Fruit fly (Drosophila melanogaster) whole organism, embryonic: ENCODE results near the gene zye.

ENCODE experiments used
- ATbp ChIP-seq: fragments of 200-800 bp; sonication (Bioruptor generic); optimal IDR thresholded peaks from 2 replicates; lab custom pipeline; 2017; ENCODE audit warnings: missing biosample characterization, mild to moderate bottlenecking, missing genetic modification characterization, missing genetic modification reagents
- Awh ChIP-seq: fragments of 200-800 bp; sonication (Bioruptor generic); IDR thresholded peaks from 2 replicates; pipeline ENCODE4, ENCODE4 v1.3.6; 2022; ENCODE audit warnings: missing biosample characterization, missing genetic modification characterization
- CG10209 ChIP-seq: fragments of 200-800 bp; sonication (Bioruptor generic); optimal IDR thresholded peaks from 3 replicates; lab custom pipeline; 2017; ENCODE audit warnings: missing biosample characterization, mild to moderate bottlenecking, missing genetic modification characterization, missing genetic modification reagents
- CG1024 ChIP-seq: fragments of 200-800 bp; sonication (Bioruptor generic); IDR thresholded peaks from 2 replicates; pipeline ENCODE4 v1.3.6; 2022; ENCODE audit warnings: missing biosample characterization, missing genetic modification characterization
- CG10979 ChIP-seq: fragments of 200-800 bp; sonication (Bioruptor generic); optimal IDR thresholded peaks from 2 replicates; lab custom pipeline; 2018; ENCODE audit warnings: missing biosample characterization, mild to moderate bottlenecking, missing genetic modification characterization, moderate library complexity
- CG11504 ChIP-seq: fragments of 200-800 bp; sonication (Bioruptor generic); optimal IDR thresholded peaks from 3 replicates; lab custom pipeline; 2019; ENCODE audit warnings: missing biosample characterization, mild to moderate bottlenecking, missing genetic modification characterization, moderate library complexity
- CG12299 ChIP-seq: fragments of 200-800 bp; sonication (Bioruptor generic); optimal IDR thresholded peaks from 2 replicates; lab custom pipeline; 2018; ENCODE audit warnings: missing biosample characterization, mild to moderate bottlenecking, missing genetic modification characterization
- CG14710 ChIP-seq: fragments of 200-800 bp; sonication (Bioruptor generic); optimal IDR thresholded peaks from 3 replicates; lab custom pipeline; 2019; ENCODE audit warnings: missing biosample characterization, mild to moderate bottlenecking, missing genetic modification characterization, moderate library complexity
- CG17385 ChIP-seq: fragments of 200-800 bp; sonication (Bioruptor generic); optimal IDR thresholded peaks from 3 replicates; lab custom pipeline; 2018; ENCODE audit warnings: missing biosample characterization, mild to moderate bottlenecking, missing genetic modification characterization
- CG2116 ChIP-seq: fragments of 200-800 bp; sonication (Bioruptor generic); optimal IDR thresholded peaks from 3 replicates; lab custom pipeline; 2018; ENCODE audit warnings: missing biosample characterization, mild to moderate bottlenecking, missing genetic modification characterization
- CG2875 ChIP-seq: fragments of 200-800 bp; sonication (Bioruptor generic); optimal IDR thresholded peaks from 2 replicates; lab custom pipeline; 2017; ENCODE audit warnings: missing biosample characterization, mild to moderate bottlenecking, missing genetic modification characterization, missing genetic modification reagents
- CG34422 ChIP-seq: fragments of 200-800 bp; sonication (Bioruptor generic); IDR thresholded peaks from 3 replicates; pipeline ENCODE4 v1.3.6; 2022; ENCODE audit warnings: missing biosample characterization, missing genetic modification characterization
- CG4328 ChIP-seq: fragments of 200-800 bp; sonication (Bioruptor generic); optimal IDR thresholded peaks from 3 replicates; lab custom pipeline; 2017; ENCODE audit warnings: missing biosample characterization, missing genetic modification reagents, missing genetic modification characterization
- CG4404 ChIP-seq: fragments of 200-800 bp; sonication (Bioruptor generic); IDR thresholded peaks from 2 replicates; pipeline ENCODE4 v1.3.6; 2022; ENCODE audit warnings: missing biosample characterization, missing genetic modification characterization
- CG4730 ChIP-seq: fragments of 200-800 bp; sonication (Bioruptor generic); IDR thresholded peaks from 2 replicates; pipeline ENCODE4 v1.3.6; 2022; ENCODE audit warnings: missing biosample characterization, missing genetic modification characterization
- CG6854 ChIP-seq: fragments of 200-800 bp; sonication (Bioruptor generic); optimal IDR thresholded peaks from 3 replicates; lab custom pipeline; 2017; ENCODE audit warnings: missing biosample characterization, mild to moderate bottlenecking, missing genetic modification characterization
- CG8478 ChIP-seq: fragments of >200 bp; optimal IDR thresholded peaks from 2 replicates; lab custom pipeline; 2018
- D19B ChIP-seq: fragments of 200-800 bp; sonication (Bioruptor generic); optimal IDR thresholded peaks from 2 replicates; lab custom pipeline; 2017; ENCODE audit warnings: missing biosample characterization, mild to moderate bottlenecking, missing genetic modification characterization
- Dad ChIP-seq: fragments of 200-800 bp; sonication (Bioruptor generic); optimal IDR thresholded peaks from 3 replicates; lab custom pipeline; 2016; ENCODE audit warnings: missing biosample characterization, missing genetic modification characterization
- E2f2 ChIP-seq: fragments of 200-800 bp; sonication (Bioruptor generic); IDR thresholded peaks from 2 replicates; pipeline ENCODE4 v1.3.6; 2022; ENCODE audit warnings: missing biosample characterization, missing genetic modification characterization
- Hr39 ChIP-seq: fragments of >200 bp; optimal IDR thresholded peaks from 2 replicates; lab custom pipeline; 2017
- Jarid2 ChIP-seq: fragments of 200-800 bp; sonication (Bioruptor generic); optimal IDR thresholded peaks from 3 replicates; lab custom pipeline; 2017; ENCODE audit warnings: mild to moderate bottlenecking, missing biosample characterization, missing genetic modification reagents, missing genetic modification characterization
- Kr ChIP-seq: fragments of 200-800 bp; sonication (Bioruptor generic); optimal IDR thresholded peaks from 2 replicates; lab custom pipeline; 2017; ENCODE audit warnings: missing biosample characterization, mild to moderate bottlenecking, missing genetic modification characterization
- NC2α ChIP-seq: fragments of 200-800 bp; sonication (Bioruptor generic); optimal IDR thresholded peaks from 2 replicates; lab custom pipeline; 2016; ENCODE audit warnings: missing biosample characterization, missing genetic modification characterization
- NFAT ChIP-seq: fragments of 200-800 bp; sonication (Bioruptor generic); IDR thresholded peaks from 2 replicates; pipeline ENCODE4 v1.3.6; 2022; ENCODE audit warnings: missing biosample characterization, missing genetic modification characterization
- Nf-YB ChIP-seq: fragments of 200-800 bp; sonication (Bioruptor generic); optimal IDR thresholded peaks from 3 replicates; lab custom pipeline; 2019; ENCODE audit warnings: missing biosample characterization, mild to moderate bottlenecking, missing genetic modification characterization, moderate library complexity
- Oli ChIP-seq: fragments of 200-800 bp; sonication (Bioruptor generic); optimal IDR thresholded peaks from 2 replicates; lab custom pipeline; 2018; ENCODE audit warnings: missing biosample characterization, mild to moderate bottlenecking, missing genetic modification characterization, moderate library complexity
- Vsx1 ChIP-seq: fragments of 200-800 bp; sonication (Bioruptor generic); optimal IDR thresholded peaks from 2 replicates; lab custom pipeline; 2017; ENCODE audit warnings: missing biosample characterization, mild to moderate bottlenecking, missing genetic modification characterization, missing genetic modification reagents
- btn ChIP-seq: fragments of 200-800 bp; sonication (Bioruptor generic); optimal IDR thresholded peaks from 2 replicates; lab custom pipeline; 2016; ENCODE audit warnings: missing biosample characterization, missing genetic modification characterization
- cg ChIP-seq: fragments of 200-800 bp; sonication (Bioruptor generic); optimal IDR thresholded peaks from 3 replicates; lab custom pipeline; 2019; ENCODE audit warnings: missing biosample characterization, mild to moderate bottlenecking, missing genetic modification characterization, moderate library complexity
- da ChIP-seq: fragments of 200-800 bp; sonication (Bioruptor generic); optimal IDR thresholded peaks from 2 replicates; lab custom pipeline; 2016; ENCODE audit warnings: missing biosample characterization, missing genetic modification characterization
- dmrt11E ChIP-seq: fragments of 200-800 bp; sonication (Bioruptor generic); optimal IDR thresholded peaks from 3 replicates; lab custom pipeline; 2018; ENCODE audit warnings: missing biosample characterization, mild to moderate bottlenecking, missing genetic modification characterization, moderate library complexity
- gt ChIP-seq: fragments of 200-800 bp; sonication (Bioruptor generic); IDR thresholded peaks from 2 replicates; pipeline ENCODE4 v1.3.6; 2022; ENCODE audit warnings: missing biosample characterization, missing genetic modification characterization
- h ChIP-seq: fragments of >200 bp; optimal IDR thresholded peaks from 2 replicates; lab custom pipeline; 2017
- ind ChIP-seq: fragments of 200-800 bp; sonication (Bioruptor generic); optimal IDR thresholded peaks from 3 replicates; lab custom pipeline; 2016; ENCODE audit warnings: missing biosample characterization, missing genetic modification characterization
- klu ChIP-seq: fragments of 200-800 bp; sonication (Bioruptor generic); IDR thresholded peaks from 2 replicates; pipeline ENCODE4 v1.3.6; 2022; ENCODE audit warnings: missing biosample characterization, missing genetic modification characterization
- lab ChIP-seq: fragments of 200-800 bp; sonication (Bioruptor generic); optimal IDR thresholded peaks from 3 replicates; lab custom pipeline; 2017; ENCODE audit warnings: missing biosample characterization, missing genetic modification characterization, mild to moderate bottlenecking, moderate library complexity, missing genetic modification reagents
- lbe ChIP-seq: fragments of 200-800 bp; sonication (Bioruptor generic); optimal IDR thresholded peaks from 2 replicates; lab custom pipeline; 2016; ENCODE audit warnings: missing biosample characterization, mild to moderate bottlenecking, missing genetic modification characterization
- lola ChIP-seq, 3 experiments: fragments of >200 bp in 2 of 3; fragments of 200-800 bp in 1 of 3; sonication (Bioruptor generic) in 1 of 3; optimal IDR thresholded peaks; 2 replicates each; lab custom pipeline; 2017 to 2019; ENCODE audit warnings: missing biosample characterization in 3 of 3, missing genetic modification characterization in 3 of 3, mild to moderate bottlenecking in 1 of 3, moderate library complexity in 1 of 3
- lov ChIP-seq, 2 experiments: fragments of 200-800 bp in 1 of 2; fragments of >200 bp in 1 of 2; sonication (Bioruptor generic) in 1 of 2; IDR thresholded peaks in 1 of 2; optimal IDR thresholded peaks in 1 of 2; 2 replicates in 1 of 2; 3 replicates in 1 of 2; pipeline versions ENCODE4 v1.3.6 to Lab custom; 2017 to 2022; ENCODE audit warnings: missing biosample characterization in 1 of 2, missing genetic modification characterization in 1 of 2
- mam ChIP-seq: fragments of 200-800 bp; sonication (Bioruptor generic); optimal IDR thresholded peaks from 3 replicates; lab custom pipeline; 2016; ENCODE audit warnings: missing biosample characterization, missing genetic modification characterization
- nerfin-1 ChIP-seq: fragments of 200-800 bp; sonication (Bioruptor generic); optimal IDR thresholded peaks from 3 replicates; lab custom pipeline; 2019; ENCODE audit warnings: missing biosample characterization, mild to moderate bottlenecking, missing genetic modification characterization, moderate library complexity
- nmo ChIP-seq: fragments of 200-800 bp; sonication (Bioruptor generic); optimal IDR thresholded peaks from 2 replicates; lab custom pipeline; 2018; ENCODE audit warnings: missing biosample characterization, mild to moderate bottlenecking, missing genetic modification characterization, moderate library complexity
- pum ChIP-seq: fragments of 200-800 bp; sonication (Bioruptor generic); optimal IDR thresholded peaks from 2 replicates; lab custom pipeline; 2016; ENCODE audit warnings: missing biosample characterization, missing genetic modification characterization
- rib ChIP-seq: fragments of 200-800 bp; sonication (Bioruptor generic); IDR thresholded peaks from 2 replicates; pipeline ENCODE4 v1.3.6; 2022; ENCODE audit warnings: missing biosample characterization, missing genetic modification characterization
- schlank ChIP-seq: fragments of 200-800 bp; sonication (Bioruptor generic); optimal IDR thresholded peaks from 2 replicates; lab custom pipeline; 2018; ENCODE audit warnings: missing biosample characterization, mild to moderate bottlenecking, missing genetic modification characterization
- sens ChIP-seq: fragments of 200-800 bp; sonication (Bioruptor generic); peaks from one replicate; lab custom pipeline; 2016; ENCODE audit warnings: missing biosample characterization, missing genetic modification characterization
- slbo ChIP-seq: fragments of 200-800 bp; sonication (Bioruptor generic); IDR thresholded peaks from 2 replicates; pipeline ENCODE4 v1.3.6; 2022; ENCODE audit warnings: missing biosample characterization, missing genetic modification characterization
- sob ChIP-seq: fragments of 200-800 bp; sonication (Bioruptor generic); IDR thresholded peaks from 2 replicates; pipeline ENCODE4 v1.3.6; 2022; ENCODE audit warnings: missing biosample characterization, missing genetic modification characterization
- ttk ChIP-seq: fragments of 200-800 bp; sonication (Bioruptor generic); IDR thresholded peaks from 2 replicates; pipeline ENCODE4 v2.1.2; 2022; ENCODE audit warnings: missing biosample characterization, missing genetic modification characterization
- wek ChIP-seq: fragments of 200-800 bp; sonication (Bioruptor generic); optimal IDR thresholded peaks from 3 replicates; lab custom pipeline; 2018; ENCODE audit warnings: missing biosample characterization, mild to moderate bottlenecking, missing genetic modification characterization, moderate library complexity
- zfh1 ChIP-seq: fragments of 200-800 bp; sonication (Bioruptor generic); IDR thresholded peaks from 3 replicates; pipeline ENCODE4 v1.3.6; 2022; ENCODE audit warnings: missing biosample characterization, missing genetic modification characterization

Gene zye

DNA sequence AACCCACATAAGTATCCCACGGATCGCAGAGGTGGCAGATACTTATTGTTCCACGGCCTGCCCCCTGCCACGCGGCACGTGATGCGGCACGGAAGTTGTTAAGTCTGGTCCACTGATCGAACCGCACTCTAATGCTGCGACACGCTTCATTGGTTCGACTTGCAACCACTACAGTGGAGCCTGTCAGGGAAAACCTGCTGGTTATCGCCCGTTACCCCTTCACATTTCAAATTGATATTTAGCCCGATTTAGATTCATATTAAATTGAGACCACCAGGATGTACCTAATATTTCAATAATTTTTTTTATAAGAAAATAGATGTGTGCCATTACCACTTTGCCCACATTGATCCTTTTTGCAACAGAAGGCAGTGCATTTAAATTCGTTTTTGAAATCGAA, 33.9 kb downstream of the zye start (continued):
- TF ChIP-seq E2f2 (GFP tag; lab: Robert Waterston, UW) (no peak), Dad (GFP tag; lab: Kevin White, UChicago) (no peak), h (lab: Kevin White, UChicago) (no peak), Awh (GFP tag; lab: Robert Waterston, UW) (no peak), mam (GFP tag; lab: Kevin White, UChicago) (peak; percentile 17), Jarid2 (GFP tag; lab: Kevin White, UChicago) (no peak), wek (GFP tag; lab: Kevin White, UChicago) (no peak), CG10979 (tag; lab: Kevin White, UChicago) (peak; percentile 53), CG2116 (GFP tag; lab: Kevin White, UChicago) (no peak), Oli (tag; lab: Kevin White, UChicago) (peak; percentile 25), CG17385 (no peak), klu (GFP tag; lab: Robert Waterston, UW) (no peak), CG2875 (peak; percentile 9), sens (GFP tag; lab: Kevin White, UChicago) (peak; percentile 70), slbo (GFP tag; lab: Robert Waterston, UW) (0 out of 2 replicates have a peak, but pooled peaks have one; percentile 15), CG8478 (lab: Kevin White, UChicago) (no peak), ttk (GFP tag; lab: Robert Waterston, UW) (no peak), ATbp (GFP tag; lab: Kevin White, UChicago) (peak; percentile 4), NC2α (no peak), cg (GFP tag; lab: Kevin White, UChicago) (no peak), NFAT (GFP tag; lab: Robert Waterston, UW) (no peak), pum (GFP tag; lab: Kevin White, UChicago) (no peak), Hr39 (lab: Kevin White, UChicago) (no peak), lov (optimal IDR thresholded peaks at IDR 0.05; lab: Kevin White, UChicago) (no peak), lov (GFP tag; IDR thresholded peaks at IDR 0.05; lab: Robert Waterston, UW) (0 out of 3 replicates have a peak, but pooled peaks have one; percentile 8), dmrt11E (tag; lab: Kevin White, UChicago) (peak; percentile 70), nmo (GFP tag; lab: Kevin White, UChicago) (peak; percentile 58), CG14710 (tag; lab: Kevin White, UChicago) (peak; percentile 30), btn (GFP tag; lab: Kevin White, UChicago) (no peak), lola (GFP tag; optimal IDR thresholded peaks at IDR 0.05; lab: Kevin White, UChicago) (peak in 1 of 3 experiments; percentile 50), da (no peak), rib (GFP tag; lab: Robert Waterston, UW) (no peak), CG1024 (GFP tag; lab: Robert Waterston, UW) (no peak), CG4404 (GFP tag; lab: Robert Waterston, UW) (0 out of 2 replicates have a peak, but pooled peaks have one; percentile 33), ind (GFP tag; lab: Kevin White, UChicago) (no peak), lab (GFP tag; lab: Kevin White, UChicago) (no peak), schlank (no peak), CG34422 (GFP tag; lab: Robert Waterston, UW) (no peak), zfh1 (peak; percentile 59; the same call in 2 of the 3 replicates), gt (GFP tag; lab: Robert Waterston, UW) (no peak), Nf-YB (GFP tag; lab: Kevin White, UChicago) (no peak), CG4730 (GFP tag; lab: Robert Waterston, UW) (no peak)

DNA sequence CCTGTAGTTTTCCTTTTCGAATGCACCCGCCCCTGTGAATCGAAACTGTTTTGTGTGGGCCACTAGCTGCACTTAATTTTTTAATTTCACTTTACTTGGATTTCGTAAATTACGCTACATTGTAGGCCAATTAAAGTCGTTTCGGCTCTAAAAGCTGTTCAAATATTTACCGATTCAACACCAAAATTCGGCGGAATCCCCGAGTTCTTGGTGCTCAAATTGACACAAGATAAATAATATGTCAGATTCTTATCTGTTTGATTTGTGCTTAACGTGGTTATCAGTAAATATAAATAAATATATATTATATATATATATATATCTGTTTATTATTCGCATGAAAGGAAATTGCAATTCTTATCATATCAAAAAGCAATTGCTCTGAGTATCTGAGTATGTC, 34.6 kb downstream of the zye start:
- TF ChIP-seq nerfin-1 (tag; lab: Kevin White, UChicago) (peak; percentile 21), Kr (GFP tag; lab: Kevin White, UChicago) (peak; percentile 32), CG6854 (GFP tag; lab: Kevin White, UChicago) (peak; percentile 74), CG10209 (GFP tag; lab: Kevin White, UChicago) (peak; percentile 39), D19B (peak; percentile 9), rib (GFP tag; lab: Robert Waterston, UW) (no peak), Vsx1 (GFP tag; lab: Kevin White, UChicago) (peak; percentile 69), CG12299 (peak; percentile 49), sob (no peak), gt (GFP tag; lab: Robert Waterston, UW) (no peak), lbe (GFP tag; lab: Kevin White, UChicago) (peak; percentile 61), CG4328 (GFP tag; lab: Kevin White, UChicago) (peak; percentile 6), CG11504 (tag; lab: Kevin White, UChicago) (peak; percentile 17)
